Worm (Caenorhabditis elegans) whole organism, L4 larva: Measurements from ENCODE around the gene F38E9.6.
A peak's percentile ranks its signal among the peaks of the same experiment; 100 is the strongest.

Experiments used
- F26F4.8 ChIP-seq: fragments of 200-800 bp; sonication (Bioruptor generic); conservative IDR thresholded peaks from 2 replicates; pipeline ENCODE4 v1.3.6; 2022; ENCODE audit warnings: missing genetic modification characterization, missing compliant biosample characterization
- T26A8.4 ChIP-seq: fragments of 200-800 bp; sonication (Bioruptor generic); IDR thresholded peaks from 2 replicates; pipeline ENCODE4 v1.3.6; 2022; ENCODE audit warnings: missing genetic modification characterization, missing compliant biosample characterization
- ZK337.2 ChIP-seq: fragments of 200-800 bp; sonication (Bioruptor generic); IDR thresholded peaks from 2 replicates; pipeline ENCODE4 v1.3.6; 2022; ENCODE audit warnings: missing genetic modification reagents, missing genetic modification characterization, missing compliant biosample characterization
- ZK546.5 ChIP-seq, 2 experiments: sonication (generic microtip); optimal IDR thresholded peaks; 2 replicates each; lab custom pipeline; 2017; ENCODE audit warnings: missing biosample characterization in 2 of 2, missing genetic modification characterization in 2 of 2
- aly-2 ChIP-seq: sonication (generic microtip); optimal IDR thresholded peaks from 2 replicates; lab custom pipeline; 2018; ENCODE audit warnings: missing biosample characterization, missing genetic modification characterization
- ama-1 ChIP-seq: fragments of 150-350 bp; optimal IDR thresholded peaks from 2 replicates; lab custom pipeline; 2014; ENCODE audit warnings: inconsistent platforms, mixed read lengths
- arid-1 ChIP-seq: fragments of 200-800 bp; sonication (Bioruptor generic); conservative IDR thresholded peaks from 2 replicates; pipeline ENCODE4 v1.3.6; 2022; ENCODE audit warnings: missing genetic modification reagents, missing genetic modification characterization, missing compliant biosample characterization
- ceh-28 ChIP-seq: fragments of 150-350 bp; optimal IDR thresholded peaks from 2 replicates; lab custom pipeline; 2014; ENCODE audit warnings: missing biosample characterization, missing genetic modification reagents, missing genetic modification characterization
- ceh-32 ChIP-seq: sonication (generic microtip); optimal IDR thresholded peaks from 2 replicates; lab custom pipeline; 2016; ENCODE audit warnings: mild to moderate bottlenecking, missing genetic modification characterization, missing compliant biosample characterization; ENCODE audit not compliant: poor library complexity
- ces-1 ChIP-seq: fragments of 150-350 bp; sonication (generic microtip); optimal IDR thresholded peaks from 4 replicates; lab custom pipeline; 2014; ENCODE audit warnings: missing biosample characterization, missing genetic modification reagents, missing genetic modification characterization
- daf-12 ChIP-seq: fragments of 150-350 bp; optimal IDR thresholded peaks from 2 replicates; lab custom pipeline; 2014; ENCODE audit warnings: missing biosample characterization, missing genetic modification reagents, missing genetic modification characterization
- daf-16 ChIP-seq, 3 experiments: sonication (generic microtip); optimal IDR thresholded peaks; 2 replicates each; lab custom pipeline; 2016 to 2017; ENCODE audit warnings: missing genetic modification characterization in 3 of 3, missing genetic modification reagents in 3 of 3, mild to moderate bottlenecking in 2 of 3, missing compliant biosample characterization in 2 of 3, missing biosample characterization in 1 of 3, moderate library complexity in 1 of 3
- daf-8 ChIP-seq: fragments of 200-800 bp; sonication (Bioruptor generic); IDR thresholded peaks from 2 replicates; pipeline ENCODE4 v1.3.6; 2022; ENCODE audit warnings: missing genetic modification characterization, missing compliant biosample characterization
- dmd-6 ChIP-seq: fragments of 200-800 bp; sonication (Bioruptor generic); IDR thresholded peaks from 2 replicates; pipeline ENCODE4 v1.3.6; 2022; ENCODE audit warnings: missing genetic modification reagents, missing genetic modification characterization, missing compliant biosample characterization
- dpl-1 ChIP-seq: fragments of 150-350 bp; optimal IDR thresholded peaks from 2 replicates; lab custom pipeline; 2014; ENCODE audit warnings: missing biosample characterization, missing genetic modification reagents, missing genetic modification characterization
- egl-27 ChIP-seq: sonication (generic microtip); optimal IDR thresholded peaks from 3 replicates; lab custom pipeline; 2017; ENCODE audit warnings: missing biosample characterization, missing genetic modification reagents, missing genetic modification characterization
- egl-43 ChIP-seq: fragments of 200-800 bp; sonication (Bioruptor generic); IDR thresholded peaks from 2 replicates; pipeline ENCODE4 v1.3.6; 2022; ENCODE audit warnings: missing genetic modification reagents, missing genetic modification characterization, missing compliant biosample characterization
- fkh-10 ChIP-seq: fragments of 150-350 bp; optimal IDR thresholded peaks from 2 replicates; lab custom pipeline; 2014; ENCODE audit warnings: missing biosample characterization, missing genetic modification reagents, missing genetic modification characterization
- fos-1 ChIP-seq: fragments of 150-350 bp; optimal IDR thresholded peaks from 2 replicates; lab custom pipeline; 2014; ENCODE audit warnings: missing biosample characterization, missing genetic modification characterization
- hlh-11 ChIP-seq: fragments of 200-800 bp; sonication (Bioruptor generic); optimal IDR thresholded peaks from 2 replicates; lab custom pipeline; 2018; ENCODE audit warnings: mild to moderate bottlenecking, missing genetic modification characterization, missing compliant biosample characterization
- hlh-30 ChIP-seq: sonication (generic microtip); optimal IDR thresholded peaks from 2 replicates; lab custom pipeline; 2017; ENCODE audit warnings: antibody characterized with exemption, mild to moderate bottlenecking, missing genetic modification characterization, missing compliant biosample characterization; ENCODE audit not compliant: insufficient read depth
- lim-7 ChIP-seq: fragments of 200-800 bp; sonication (Bioruptor generic); IDR thresholded peaks from 2 replicates; pipeline ENCODE4 v1.3.6; 2022; ENCODE audit warnings: missing genetic modification characterization, missing compliant biosample characterization
- lin-13 ChIP-seq: fragments of 150-350 bp; optimal IDR thresholded peaks from 2 replicates; lab custom pipeline; 2014; ENCODE audit warnings: missing biosample characterization, missing genetic modification reagents, missing genetic modification characterization
- lin-15B ChIP-seq: fragments of 150-350 bp; sonication (generic microtip); optimal IDR thresholded peaks from 3 replicates; lab custom pipeline; 2014; ENCODE audit warnings: missing biosample characterization, missing genetic modification characterization
- lin-38 ChIP-seq: fragments of 200-800 bp; sonication (Bioruptor generic); IDR thresholded peaks from 2 replicates; pipeline ENCODE4 v1.3.6; 2022; ENCODE audit warnings: missing genetic modification reagents, missing genetic modification characterization, missing compliant biosample characterization
- lin-39 ChIP-seq: fragments of 150-350 bp; optimal IDR thresholded peaks from 2 replicates; lab custom pipeline; 2014; ENCODE audit warnings: missing biosample characterization, missing genetic modification reagents, missing genetic modification characterization
- lir-3 ChIP-seq: sonication (generic microtip); optimal IDR thresholded peaks from 2 replicates; lab custom pipeline; 2016; ENCODE audit warnings: mild to moderate bottlenecking, missing genetic modification characterization, missing compliant biosample characterization
- lsy-2 ChIP-seq, 2 experiments: fragments of 150-350 bp in 1 of 2; sonication (generic microtip) in 1 of 2; optimal IDR thresholded peaks; 2 replicates each; lab custom pipeline; 2014 to 2017; ENCODE audit warnings: missing biosample characterization in 2 of 2, missing genetic modification characterization in 2 of 2
- mdl-1 ChIP-seq, 2 experiments: fragments of 150-350 bp in 1 of 2; sonication (generic microtip) in 1 of 2; optimal IDR thresholded peaks; 2 replicates each; lab custom pipeline; 2014 to 2017; ENCODE audit warnings: missing biosample characterization in 2 of 2, missing genetic modification characterization in 2 of 2
- mxl-3 ChIP-seq: fragments of 200-800 bp; sonication (Bioruptor generic); optimal IDR thresholded peaks from 2 replicates; lab custom pipeline; 2018; ENCODE audit warnings: mild to moderate bottlenecking, missing genetic modification characterization, missing compliant biosample characterization
- nhr-11 ChIP-seq: fragments of 150-350 bp; optimal IDR thresholded peaks from 2 replicates; lab custom pipeline; 2014; ENCODE audit warnings: missing biosample characterization, missing genetic modification characterization
- nhr-111 ChIP-seq: fragments of 200-800 bp; sonication (Bioruptor generic); optimal IDR thresholded peaks from 2 replicates; lab custom pipeline; 2018; ENCODE audit warnings: mild to moderate bottlenecking, missing genetic modification characterization, missing compliant biosample characterization
- nhr-25 ChIP-seq: sonication (generic microtip); optimal IDR thresholded peaks from 2 replicates; lab custom pipeline; 2017; ENCODE audit warnings: missing genetic modification characterization, mild to moderate bottlenecking, missing compliant biosample characterization, antibody characterized with exemption, moderate library complexity, borderline replicate concordance; ENCODE audit not compliant: insufficient read depth
- nhr-28 ChIP-seq: fragments of 150-350 bp; optimal IDR thresholded peaks from 2 replicates; lab custom pipeline; 2014; ENCODE audit warnings: missing biosample characterization, missing genetic modification characterization
- nhr-41 ChIP-seq: fragments of 200-800 bp; sonication (Bioruptor generic); IDR thresholded peaks from 2 replicates; pipeline ENCODE4 v1.3.6; 2022; ENCODE audit warnings: missing genetic modification reagents, missing genetic modification characterization, missing compliant biosample characterization
- nhr-42 ChIP-seq: fragments of 200-800 bp; sonication (Bioruptor generic); IDR thresholded peaks from 2 replicates; pipeline ENCODE4 v1.3.6; 2022; ENCODE audit warnings: missing genetic modification characterization, missing compliant biosample characterization
- nhr-6 ChIP-seq: fragments of 150-350 bp; optimal IDR thresholded peaks from 2 replicates; lab custom pipeline; 2014; ENCODE audit warnings: missing biosample characterization, missing genetic modification characterization
- pha-4 ChIP-seq, 2 experiments: fragments of 150-350 bp in 1 of 2; fragments of 200-800 bp in 1 of 2; sonication (Bioruptor generic) in 1 of 2; IDR thresholded peaks in 1 of 2; optimal IDR thresholded peaks in 1 of 2; 2 replicates each; pipeline versions ENCODE4 v1.3.6 to Lab custom; 2014 to 2022; ENCODE audit warnings: missing genetic modification characterization in 2 of 2, missing genetic modification reagents in 2 of 2, missing biosample characterization in 1 of 2, missing compliant biosample characterization in 1 of 2
- pqm-1 ChIP-seq: sonication (generic microtip); optimal IDR thresholded peaks from 2 replicates; lab custom pipeline; 2017; ENCODE audit warnings: missing biosample characterization, missing genetic modification characterization
- saeg-2 ChIP-seq: fragments of 200-800 bp; sonication (Bioruptor generic); IDR thresholded peaks from 2 replicates; pipeline ENCODE4 v1.3.6; 2022; ENCODE audit warnings: missing genetic modification reagents, missing genetic modification characterization, missing compliant biosample characterization
- snpc-1.2 ChIP-seq: fragments of 200-800 bp; sonication (Bioruptor generic); IDR thresholded peaks from 2 replicates; pipeline ENCODE4 v1.3.6; 2022; ENCODE audit warnings: missing genetic modification reagents, missing genetic modification characterization, missing compliant biosample characterization
- spr-3 ChIP-seq: fragments of 200-800 bp; sonication (Bioruptor generic); optimal IDR thresholded peaks from 2 replicates; lab custom pipeline; 2018; ENCODE audit warnings: mild to moderate bottlenecking, missing genetic modification characterization, missing compliant biosample characterization
- tra-1 ChIP-seq: fragments of 200-800 bp; sonication (Bioruptor generic); IDR thresholded peaks from 2 replicates; pipeline ENCODE4 v1.3.6; 2022; ENCODE audit warnings: missing genetic modification reagents, missing genetic modification characterization, missing compliant biosample characterization
- unc-39 ChIP-seq: sonication (generic microtip); optimal IDR thresholded peaks from 2 replicates; lab custom pipeline; 2017; ENCODE audit warnings: missing biosample characterization, missing genetic modification characterization
- unc-62 ChIP-seq, 3 experiments: fragments of 150-350 bp in 1 of 3; sonication (generic microtip); optimal IDR thresholded peaks in 2 of 3; peaks in 1 of 3; 1 replicate in 1 of 3; 2 replicates in 2 of 3; lab custom pipeline; 2014 to 2017; ENCODE audit warnings: missing biosample characterization in 3 of 3, missing genetic modification characterization in 3 of 3, missing genetic modification reagents in 3 of 3, missing genotype in 1 of 3
- zag-1 ChIP-seq: fragments of 150-350 bp; optimal IDR thresholded peaks from 2 replicates; lab custom pipeline; 2014; ENCODE audit warnings: missing biosample characterization, missing genetic modification characterization
- zfp-3 ChIP-seq: fragments of 200-800 bp; sonication (Bioruptor generic); conservative IDR thresholded peaks from 2 replicates; pipeline ENCODE4 v1.3.6; 2022; ENCODE audit warnings: missing genetic modification reagents, missing genetic modification characterization, missing compliant biosample characterization
- zip-11 ChIP-seq: fragments of 200-800 bp; sonication (Bioruptor generic); IDR thresholded peaks from 2 replicates; pipeline ENCODE4 v1.3.6; 2022; ENCODE audit warnings: missing genetic modification characterization, missing compliant biosample characterization
- ztf-11 ChIP-seq: fragments of 150-350 bp; optimal IDR thresholded peaks from 2 replicates; lab custom pipeline; 2014; ENCODE audit warnings: missing biosample characterization, missing genetic modification characterization

The F38E9.6 gene

ce11 chrX:16413208-16413995 lies 18.8 kb upstream of the F38E9.6 start:
- TF ChIP-seq hlh-30 (peak; percentile 7), daf-16 (GFP tag; optimal IDR thresholded peaks at IDR 0.05; lab: Kevin White, UChicago) (no peak), daf-16 (tag; optimal IDR thresholded peaks at IDR 0.05; lab: Kevin White, UChicago) (peak; percentile 23), zfp-3 (GFP tag; lab: Robert Waterston, UW) (no peak), ztf-11 (no peak), fos-1 (tag; lab: Kevin White, UChicago) (no peak), nhr-41 (no peak), zip-11 (no peak), snpc-1.2 (no peak), egl-27 (tag; lab: Kevin White, UChicago) (no peak), ces-1 (GFP tag; lab: Kevin White, UChicago) (no peak), mxl-3 (peak; percentile 22), spr-3 (GFP tag; lab: Kevin White, UChicago) (no peak), ceh-32 (tag; lab: Kevin White, UChicago) (no peak), nhr-25 (tag; lab: Kevin White, UChicago) (no peak), unc-62 (GFP tag; optimal IDR thresholded peaks at IDR 0.05 in 1 of 2; lab: Kevin White, UChicago) (no peak), unc-62 (tag; optimal IDR thresholded peaks at IDR 0.05; lab: Kevin White, UChicago) (no peak), saeg-2 (GFP tag; lab: Robert Waterston, UW) (no peak), lsy-2 (tag; optimal IDR thresholded peaks at IDR 0.05; lab: Kevin White, UChicago) (no peak), ceh-28 (tag; lab: Kevin White, UChicago) (no peak), nhr-42 (no peak), lin-15B (tag; lab: Kevin White, UChicago) (no peak), tra-1 (GFP tag; lab: Robert Waterston, UW) (no peak), fkh-10 (no peak), daf-8 (no peak), ama-1 (lab: Kevin White, UChicago) (no peak), pha-4 (GFP tag; IDR thresholded peaks at IDR 0.05; lab: Robert Waterston, UW) (no peak), pha-4 (tag; optimal IDR thresholded peaks at IDR 0.05; lab: Kevin White, UChicago) (no peak), ZK546.5 (tag; optimal IDR thresholded peaks at IDR 0.05; lab: Kevin White, UChicago) (no peak), lin-39 (no peak), dmd-6 (GFP tag; lab: Robert Waterston, UW) (peak; percentile 48), nhr-11 (no peak), pqm-1 (tag; lab: Kevin White, UChicago) (peak; percentile 77), dpl-1 (GFP tag; lab: Kevin White, UChicago) (no peak), arid-1 (no peak), lir-3 (no peak), daf-12 (tag; lab: Kevin White, UChicago) (no peak), unc-39 (tag; lab: Kevin White, UChicago) (no peak), lin-38 (GFP tag; lab: Robert Waterston, UW) (no peak), lin-13 (GFP tag; lab: Kevin White, UChicago) (no peak), nhr-6 (tag; lab: Kevin White, UChicago) (no peak), egl-43 (GFP tag; lab: Robert Waterston, UW) (no peak), ZK337.2 (no peak), zag-1 (tag; lab: Kevin White, UChicago) (no peak), nhr-28 (tag; lab: Kevin White, UChicago) (peak; percentile 33), F26F4.8 (GFP tag; lab: Robert Waterston, UW) (no peak), mdl-1 (tag; optimal IDR thresholded peaks at IDR 0.05; lab: Kevin White, UChicago) (peak in 1 of 2 experiments; percentile 34), nhr-111 (GFP tag; lab: Kevin White, UChicago) (no peak), hlh-11 (tag; lab: Kevin White, UChicago) (peak; percentile 23), T26A8.4 (GFP tag; lab: Robert Waterston, UW) (no peak), aly-2 (tag; lab: Kevin White, UChicago) (no peak), lim-7 (GFP tag; lab: Robert Waterston, UW) (no peak)
